Worm (Caenorhabditis elegans): Measurements from ENCODE around the gene ZK1240.9.
"Not testable (repeated sequence)": the region's sequence is repeated elsewhere in the genome, so short reads cannot be mapped to it uniquely, and the experiment has no call there.

The ZK1240.9 gene

DNA sequence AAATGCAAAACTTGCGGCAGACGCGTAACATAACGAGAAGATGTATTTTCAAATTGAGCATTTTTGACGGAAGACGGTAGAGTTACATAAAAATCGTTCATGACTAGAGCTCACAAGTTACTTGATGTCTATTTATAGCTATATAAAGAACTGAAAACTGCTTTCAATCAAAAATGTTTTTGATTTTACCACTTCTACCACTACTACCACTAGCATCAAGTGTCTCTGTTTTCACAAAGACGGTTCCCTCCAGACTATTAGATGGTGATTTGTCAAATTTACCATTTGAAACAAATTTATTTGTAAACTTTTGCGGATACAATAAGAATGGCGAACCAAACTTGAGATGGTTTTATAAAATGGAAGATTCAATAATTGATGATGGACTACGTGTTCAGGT is 35.4 kb upstream of the ZK1240.9 start, which contains the start of gene K09F6.9:
TSS of gene K09F6.9 (minus strand) at position 101 of the 400 bp plus-strand sequence.
- TF ChIP-seq aptf-3 (GFP tag; IDR thresholded peaks at IDR 0.05); F57A8.1 (GFP tag; optimal IDR thresholded peaks at IDR 0.05); ama-1 (optimal IDR thresholded peaks at IDR 0.05); ama-1 (GFP tag; optimal IDR thresholded peaks at IDR 0.05): not testable (repeated sequence)

DNA sequence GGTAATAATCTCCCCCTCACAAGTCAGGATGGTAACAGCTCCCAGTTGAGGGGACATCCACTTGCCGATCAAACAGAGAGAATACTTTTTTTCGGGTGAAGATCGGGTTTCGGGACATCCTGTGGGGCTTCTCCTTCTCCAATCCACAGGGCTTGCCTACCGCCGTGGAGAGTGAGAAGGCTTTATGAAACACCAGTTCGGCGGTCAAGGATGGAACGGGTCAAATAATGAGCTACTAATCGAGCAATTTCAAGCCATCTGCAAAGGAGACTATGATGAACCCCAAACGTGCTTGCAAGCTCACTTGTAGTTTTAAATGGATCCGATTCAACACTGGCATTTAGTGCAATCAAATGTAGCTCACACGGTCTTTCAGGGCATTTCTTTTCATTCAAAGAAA is 33.3 kb upstream of the ZK1240.9 start:
- TF ChIP-seq zfh-2 (GFP tag; conservative IDR thresholded peaks at IDR 0.05) (0 out of 2 replicates have a peak, but pooled peaks have one; percentile 26), tlf-1 (GFP tag; optimal IDR thresholded peaks at IDR 0.05) (no peak)

DNA sequence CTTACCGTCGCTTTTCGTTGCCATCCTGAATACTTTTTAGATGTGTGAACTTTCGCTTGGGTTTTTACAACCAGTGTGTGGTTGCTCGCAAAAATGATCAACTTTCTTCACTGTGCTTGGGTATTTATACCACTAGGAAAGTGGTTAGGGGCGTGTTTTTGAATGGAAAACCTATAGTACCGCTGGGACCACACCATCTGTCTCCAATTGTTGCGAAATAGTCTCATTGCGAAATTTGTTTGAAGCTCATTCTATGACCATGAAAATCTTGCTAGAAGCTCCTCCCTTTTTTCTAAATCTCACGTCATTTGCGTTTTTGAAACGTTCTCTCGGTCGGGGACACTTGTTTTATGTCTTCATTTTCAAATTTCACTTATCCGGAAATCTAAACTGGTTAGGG is 29.2 kb upstream of the ZK1240.9 start, which contains the start of the genes K09F6.10 and K09F6.13:
TSS of gene K09F6.10 (minus strand) at position 86 of the 400 bp plus-strand sequence.
TSS of gene K09F6.13 (plus strand) at position 317 of the 400 bp plus-strand sequence.
- TF ChIP-seq cebp-1 (GFP tag; IDR thresholded peaks at IDR 0.05) (peak; percentile 80), cebp-1 (tag; optimal IDR thresholded peaks at IDR 0.05) (peak; percentile 91), tlf-1 (GFP tag; optimal IDR thresholded peaks at IDR 0.05) (no peak)

- TF ChIP-seq attf-3 (GFP tag; conservative IDR thresholded peaks at IDR 0.05): no peak
- no peak for TF ChIP-seq nhr-179 (tag; optimal IDR thresholded peaks at IDR 0.05)
- TF ChIP-seq lag-1 (GFP tag; IDR thresholded peaks at IDR 0.05): no peak
- TF ChIP-seq hlh-26 (GFP tag; conservative IDR thresholded peaks at IDR 0.05): no peak
- TF ChIP-seq nfyb-1 (GFP tag; IDR thresholded peaks at IDR 0.05): no peak
- no peak for TF ChIP-seq let-526 (GFP tag; IDR thresholded peaks at IDR 0.05)
- TF ChIP-seq lsy-27 (tag; optimal IDR thresholded peaks at IDR 0.05; ENCODE audit: borderline replicate concordance, insufficient read depth): no peak
- no peak for TF ChIP-seq F33H1.4 (GFP tag; IDR thresholded peaks at IDR 0.05)
- TF ChIP-seq cebp-1 (GFP tag; IDR thresholded peaks at IDR 0.05): peak; percentile 94
- TF ChIP-seq cebp-1 (tag; optimal IDR thresholded peaks at IDR 0.05): peak; percentile 99
- no peak for TF ChIP-seq madf-6 (GFP tag; IDR thresholded peaks at IDR 0.05)
- no peak for TF ChIP-seq dpff-1 (tag; optimal IDR thresholded peaks at IDR 0.05)
- TF ChIP-seq lin-26 (GFP tag; IDR thresholded peaks at IDR 0.05): no peak
- peak; percentile 18 for TF ChIP-seq K12H6.12 (tag; optimal IDR thresholded peaks at IDR 0.05)
- no peak for TF ChIP-seq ztf-22 (GFP tag; optimal IDR thresholded peaks at IDR 0.05)
- no peak for TF ChIP-seq die-1 (tag; optimal IDR thresholded peaks at IDR 0.05)
- TF ChIP-seq let-607 (tag; optimal IDR thresholded peaks at IDR 0.05): no peak
- no peak for TF ChIP-seq cebp-2 (GFP tag; IDR thresholded peaks at IDR 0.05)
- no peak for TF ChIP-seq ceh-27 (GFP tag; optimal IDR thresholded peaks at IDR 0.05)
These were observed 28.5 kb upstream of the ZK1240.9 start for ce11 chrII:2289441-2289840.

DNA sequence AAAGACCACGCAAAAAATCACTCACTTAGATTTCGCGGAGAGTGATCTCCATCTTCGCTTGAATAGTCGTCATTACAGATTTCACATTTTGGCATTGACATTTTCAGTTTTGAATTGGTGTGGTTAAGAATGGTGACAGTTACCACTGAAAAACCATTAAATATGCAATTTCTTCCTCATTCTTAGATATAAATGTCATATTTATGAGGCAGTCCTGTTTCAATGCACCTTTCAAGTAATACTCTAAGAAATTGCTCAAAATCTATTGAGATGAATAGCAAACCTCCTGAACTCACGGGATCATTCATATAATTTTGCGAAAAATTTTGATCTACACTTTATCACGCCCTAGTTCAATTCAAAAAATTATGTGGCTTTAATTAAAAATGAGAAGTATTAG is 26.0 kb upstream of the ZK1240.9 start, which contains the start of gene K09F6.7:
TSS of gene K09F6.7 (minus strand) at position 101 of the 400 bp plus-strand sequence.
- TF ChIP-seq F23B12.7 (tag; optimal IDR thresholded peaks at IDR 0.05; ENCODE audit: insufficient read depth) (no peak), snpc-3.4 (tag; optimal IDR thresholded peaks at IDR 0.05) (no peak), ceh-100 (GFP tag; IDR thresholded peaks at IDR 0.05) (no peak), T07F8.4 (tag; optimal IDR thresholded peaks at IDR 0.05) (no peak), D2030.7 (GFP tag; IDR thresholded peaks at IDR 0.05) (no peak), aptf-3 (GFP tag; IDR thresholded peaks at IDR 0.05) (no peak), C06A6.2 (GFP tag; conservative IDR thresholded peaks at IDR 0.05) (no peak), mxl-1 (tag; optimal IDR thresholded peaks at IDR 0.05) (no peak), rpc-1 (optimal IDR thresholded peaks at IDR 0.05) (no peak), rpc-1 (tag; optimal IDR thresholded peaks at IDR 0.05) (no peak), nhr-27 (tag; optimal IDR thresholded peaks at IDR 0.05) (no peak), ceh-79 (tag; optimal IDR thresholded peaks at IDR 0.05) (no peak), T26A5.8 (tag; optimal IDR thresholded peaks at IDR 0.05) (no peak), F52B5.7 (tag; optimal IDR thresholded peaks at IDR 0.05) (no peak), tbp1 (GFP tag; optimal IDR thresholded peaks at IDR 0.05) (no peak), akir-1 (GFP tag; optimal IDR thresholded peaks at IDR 0.05) (no peak), nhr-120 (GFP tag; IDR thresholded peaks at IDR 0.05) (no peak), efl-1 (GFP tag; optimal IDR thresholded peaks at IDR 0.05) (no peak), attf-5 (GFP tag; optimal IDR thresholded peaks at IDR 0.05) (no peak), nhr-90 (tag; optimal IDR thresholded peaks at IDR 0.05) (no peak)

Data from whole organism, young adult.